Worm (Caenorhabditis elegans): ENCODE data around the gene btb-19.
A peak's percentile ranks its signal among the peaks of the same experiment; 100 is the strongest.

The btb-19 gene

DNA sequence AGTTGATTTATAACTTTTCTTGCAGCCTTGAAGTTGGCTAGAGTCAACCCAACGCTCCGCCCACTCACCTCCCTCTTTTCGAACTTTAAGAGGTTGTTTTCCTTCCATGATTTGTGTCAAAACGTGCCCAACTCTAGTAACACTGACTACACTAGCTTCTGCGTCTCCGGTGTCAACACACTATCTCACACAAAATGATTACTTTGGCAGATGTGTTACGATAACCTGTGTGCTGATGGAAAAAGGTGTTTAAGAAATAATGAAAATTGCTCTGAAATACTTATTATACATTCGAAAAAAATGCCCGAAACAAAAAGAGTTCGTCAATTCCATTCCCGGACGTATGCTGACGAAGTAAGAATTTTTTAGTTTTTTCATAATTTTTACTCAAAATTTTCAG lies 18.9 kb downstream of the btb-19 start, which contains the start of gene K10H10.6:
K10H10.6 (plus strand) TSS at position 301 of the 400 bp plus-strand sequence.
- TF ChIP-seq grh-1 (GFP tag; IDR thresholded peaks at IDR 0.05) (no peak), fkh-10 (GFP tag; optimal IDR thresholded peaks at IDR 0.05) (no peak), lin-39 (tag; optimal IDR thresholded peaks at IDR 0.05) (no peak), C16A3.4 (tag; optimal IDR thresholded peaks at IDR 0.05) (no peak), unc-86 (tag; optimal IDR thresholded peaks at IDR 0.05) (no peak), isw-1 (GFP tag; IDR thresholded peaks at IDR 0.05) (no peak), nhr-28 (tag; optimal IDR thresholded peaks at IDR 0.05) (no peak), ztf-4 (tag; optimal IDR thresholded peaks at IDR 0.05) (no peak), hlh-17 (GFP tag; optimal IDR thresholded peaks at IDR 0.05; ENCODE audit: borderline replicate concordance) (no peak), unc-30 (tag; optimal IDR thresholded peaks at IDR 0.05) (no peak), nhr-237 (tag; optimal IDR thresholded peaks at IDR 0.05) (no peak), mdl-1 (tag; optimal IDR thresholded peaks at IDR 0.05) (no peak), unc-130 (tag; optimal IDR thresholded peaks at IDR 0.05) (no peak)

DNA sequence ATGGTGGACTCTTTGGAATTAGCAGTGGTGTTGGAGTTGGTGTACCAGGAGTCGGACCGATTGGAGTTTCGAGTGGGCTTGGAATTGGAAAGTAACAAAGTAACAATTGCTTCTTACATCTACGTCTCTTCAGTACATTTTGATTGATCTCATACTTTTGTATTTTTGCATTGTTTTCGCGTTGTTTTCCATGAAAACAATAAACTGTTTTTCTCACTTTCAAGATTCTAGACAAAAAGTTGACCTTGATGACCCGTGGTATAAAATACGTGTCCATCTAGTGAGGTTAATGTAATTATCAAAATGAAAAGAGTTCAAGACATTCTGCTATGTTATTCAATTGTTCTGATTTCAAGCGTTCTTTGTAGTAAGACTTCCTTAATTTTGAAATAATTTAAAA lies 20.5 kb downstream of the btb-19 start, which contains the start of gene K10H10.5:
K10H10.5 (plus strand) TSS at position 301 of the 400 bp plus-strand sequence.
- TF ChIP-seq ceh-63 (GFP tag; optimal IDR thresholded peaks at IDR 0.05) = no peak
- no peak for TF ChIP-seq isw-1 (GFP tag; IDR thresholded peaks at IDR 0.05)
- TF ChIP-seq elt-3 (tag; optimal IDR thresholded peaks at IDR 0.05) = no peak
- TF ChIP-seq pqm-1 (tag; optimal IDR thresholded peaks at IDR 0.05) = no peak
- no peak for TF ChIP-seq dpl-1 (GFP tag; optimal IDR thresholded peaks at IDR 0.05)
- no peak for TF ChIP-seq unc-130 (tag; optimal IDR thresholded peaks at IDR 0.05)
- TF ChIP-seq sup-37 (GFP tag; optimal IDR thresholded peaks at IDR 0.05) = no peak
- TF ChIP-seq fkh-8 (tag; optimal IDR thresholded peaks at IDR 0.05) = no peak
- TF ChIP-seq nhr-47 (tag; optimal IDR thresholded peaks at IDR 0.05) = no peak
- no peak for TF ChIP-seq mef-2 (tag; optimal IDR thresholded peaks at IDR 0.05)

DNA sequence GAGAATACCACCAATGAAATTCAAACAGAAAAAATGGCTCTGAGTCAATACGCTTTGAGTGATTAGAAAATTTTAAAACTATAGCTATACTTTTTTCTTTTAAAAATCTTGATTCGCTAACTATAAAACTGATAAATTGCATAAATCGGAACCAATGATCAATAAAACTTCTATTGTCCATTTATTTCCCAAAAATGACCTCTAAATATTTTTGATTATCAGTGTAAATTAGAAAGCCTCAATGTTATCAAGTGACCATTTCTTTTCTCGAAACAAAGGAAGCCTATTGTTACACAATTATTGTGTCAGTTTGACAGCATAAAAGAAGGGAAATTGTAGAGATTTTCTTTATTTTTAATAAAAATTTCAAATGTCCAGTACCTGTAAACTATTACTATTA lies 21.8 kb downstream of the btb-19 start, which contains the start of gene K10H10.4:
K10H10.4 (plus strand) TSS at position 301 of the 400 bp plus-strand sequence.
- TF ChIP-seq fkh-10 (GFP tag; optimal IDR thresholded peaks at IDR 0.05) = no peak
- TF ChIP-seq lin-39 (tag; optimal IDR thresholded peaks at IDR 0.05) = no peak
- TF ChIP-seq lin-14 (GFP tag; optimal IDR thresholded peaks at IDR 0.05) = no peak
- TF ChIP-seq vab-15 (tag; optimal IDR thresholded peaks at IDR 0.05) = no peak
- TF ChIP-seq ceh-90 (tag; optimal IDR thresholded peaks at IDR 0.05) = no peak
- no peak for TF ChIP-seq lin-35 (GFP tag; optimal IDR thresholded peaks at IDR 0.05)

DNA sequence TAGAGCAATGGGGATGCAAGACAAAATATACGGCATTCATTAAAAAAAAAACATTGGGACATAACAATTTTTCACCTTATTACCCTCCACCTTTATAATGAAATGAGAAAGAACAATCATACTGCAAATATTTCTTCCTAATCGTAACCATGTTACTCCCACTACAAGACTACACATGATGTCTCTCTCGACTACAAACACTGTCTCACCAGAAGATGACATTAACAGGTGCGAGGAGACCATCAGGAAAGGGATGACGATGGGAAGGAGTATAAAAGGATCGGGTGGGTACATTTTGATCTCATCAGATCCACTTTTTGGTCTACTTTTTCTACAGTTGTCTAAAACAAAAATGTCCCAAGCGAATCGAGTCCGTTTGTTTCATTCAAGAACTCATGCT lies 24.1 kb downstream of the btb-19 start, which contains the start of gene dhs-8:
dhs-8 (plus strand) TSS at position 179 of the 400 bp plus-strand sequence.
- peak in 2 of 6 experiments; percentile 19 to 26 for TF ChIP-seq elt-3 (tag; optimal IDR thresholded peaks at IDR 0.05)
- no peak for TF ChIP-seq unc-30 (tag; optimal IDR thresholded peaks at IDR 0.05)
- TF ChIP-seq nhr-237 (tag; optimal IDR thresholded peaks at IDR 0.05) = no peak
- TF ChIP-seq mep-1 (tag; optimal IDR thresholded peaks at IDR 0.05) = peak; percentile 35
- TF ChIP-seq nhr-19 (GFP tag; conservative IDR thresholded peaks at IDR 0.05) = 0 out of 2 replicates have a peak, but pooled peaks have one; percentile 3
- peak; percentile 43 for TF ChIP-seq blmp-1 (tag; optimal IDR thresholded peaks at IDR 0.05)
- peak; percentile 41 for TF ChIP-seq snu-23 (GFP tag; optimal IDR thresholded peaks at IDR 0.05)
- TF ChIP-seq nhr-20 (tag; optimal IDR thresholded peaks at IDR 0.05) = peak; percentile 67
- peak; percentile 87 for TF ChIP-seq skn-1 (tag; optimal IDR thresholded peaks at IDR 0.05)
- peak; percentile 13 to 21 for TF ChIP-seq lin-35 (GFP tag; optimal IDR thresholded peaks at IDR 0.05)
- TF ChIP-seq nhr-85 (tag) = peak; percentile 47
- TF ChIP-seq dpl-1 (GFP tag; optimal IDR thresholded peaks at IDR 0.05) = no peak

DNA sequence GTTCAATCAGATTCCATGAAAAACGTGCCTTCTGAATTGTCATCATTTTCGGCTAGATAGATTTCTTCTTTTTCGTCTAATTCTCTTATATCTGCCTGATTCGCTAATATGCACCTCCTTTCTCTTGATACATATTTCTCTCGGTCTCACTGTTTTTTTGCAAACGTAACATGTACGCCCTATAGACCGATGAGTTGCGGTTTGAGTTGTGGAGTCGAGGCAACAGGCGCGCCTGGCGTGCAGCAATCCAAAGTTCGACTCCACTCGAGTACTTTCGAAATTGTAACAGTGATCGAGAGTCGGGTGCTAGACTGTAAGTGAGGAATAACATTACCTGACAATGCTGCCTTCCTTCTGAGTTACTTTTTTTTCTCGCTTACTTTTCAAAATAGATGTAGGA lies 25.1 kb downstream of the btb-19 start:
- TF ChIP-seq ets-5 (GFP tag; IDR thresholded peaks at IDR 0.05) = no peak
- peak; percentile 33 for TF ChIP-seq unc-86 (tag; optimal IDR thresholded peaks at IDR 0.05)
- peak; percentile 83 for TF ChIP-seq lir-3 (tag; optimal IDR thresholded peaks at IDR 0.05; ENCODE audit: poor library complexity)
- peak; percentile 30 to 67 (median 58) for TF ChIP-seq dpl-1 (GFP tag; optimal IDR thresholded peaks at IDR 0.05)
- TF ChIP-seq nhr-28 (tag; optimal IDR thresholded peaks at IDR 0.05) = no peak
- TF ChIP-seq pag-3 (tag; optimal IDR thresholded peaks at IDR 0.05; ENCODE audit: borderline replicate concordance, insufficient read depth) = no peak
- no peak for TF ChIP-seq Y116A8C.19 (tag; optimal IDR thresholded peaks at IDR 0.05; ENCODE audit: borderline replicate concordance)
- TF ChIP-seq mdl-1 (tag; optimal IDR thresholded peaks at IDR 0.05) = peak in 1 of 2 experiments; percentile 86
- TF ChIP-seq pax-3 (tag; optimal IDR thresholded peaks at IDR 0.05) = peak; percentile 76
- TF ChIP-seq fkh-4 (tag; optimal IDR thresholded peaks at IDR 0.05; ENCODE audit: borderline replicate concordance) = no peak
- TF ChIP-seq nhr-76 (tag; optimal IDR thresholded peaks at IDR 0.05) = no peak
- TF ChIP-seq lin-35 (GFP tag; optimal IDR thresholded peaks at IDR 0.05) = peak; percentile 56 to 85
- TF ChIP-seq elt-3 (tag; optimal IDR thresholded peaks at IDR 0.05) = peak in 3 of 6 experiments; percentile 32 to 83 (median 55)
- TF ChIP-seq snu-23 (GFP tag; optimal IDR thresholded peaks at IDR 0.05) = peak; percentile 88
- TF ChIP-seq irx-1 (tag; optimal IDR thresholded peaks at IDR 0.05) = peak; percentile 58
- no peak for TF ChIP-seq ces-1 (GFP tag; optimal IDR thresholded peaks at IDR 0.05)
- TF ChIP-seq zag-1 (tag; optimal IDR thresholded peaks at IDR 0.05) = no peak
- TF ChIP-seq mab-9 (GFP tag; IDR thresholded peaks at IDR 0.05) = no peak
- TF ChIP-seq fkh-10 (GFP tag; optimal IDR thresholded peaks at IDR 0.05) = peak; percentile 8

All from whole organism, L1 larva.